Fruit fly (Drosophila melanogaster) whole organism, embryonic: ENCODE measurements around the gene CG7970.
A peak's percentile ranks its signal among the peaks of the same experiment; 100 is the strongest.

ENCODE experiments used
- Abd-B ChIP-seq: fragments of 200-800 bp; sonication (Bioruptor generic); optimal IDR thresholded peaks from 2 replicates; lab custom pipeline; 2018; ENCODE audit warnings: missing biosample characterization, mild to moderate bottlenecking, missing genetic modification characterization, moderate library complexity
- Ada2b ChIP-seq: fragments of 200-800 bp; sonication (Bioruptor generic); IDR thresholded peaks from 2 replicates; pipeline ENCODE4 v1.3.6; 2022; ENCODE audit warnings: missing biosample characterization, missing genetic modification characterization
- Aef1 ChIP-seq: fragments of 200-800 bp; sonication (Bioruptor generic); IDR thresholded peaks from 3 replicates; pipeline ENCODE4 v1.3.6; 2022; ENCODE audit warnings: missing biosample characterization, missing genetic modification characterization
- Asciz ChIP-seq: fragments of 200-800 bp; sonication (Bioruptor generic); optimal IDR thresholded peaks from 2 replicates; lab custom pipeline; 2017; ENCODE audit warnings: missing biosample characterization, mild to moderate bottlenecking, missing genetic modification characterization, missing genetic modification reagents
- Bdp1 ChIP-seq: fragments of 200-800 bp; sonication (Bioruptor generic); optimal IDR thresholded peaks from 3 replicates; lab custom pipeline; 2016; ENCODE audit warnings: missing biosample characterization, missing genetic modification characterization
- BtbVII ChIP-seq: fragments of 200-800 bp; sonication (Bioruptor generic); optimal IDR thresholded peaks from 3 replicates; lab custom pipeline; 2017; ENCODE audit warnings: missing biosample characterization, mild to moderate bottlenecking, missing genetic modification characterization
- CG10147 ChIP-seq: fragments of 200-800 bp; sonication (Bioruptor generic); optimal IDR thresholded peaks from 2 replicates; lab custom pipeline; 2019; ENCODE audit warnings: missing biosample characterization, mild to moderate bottlenecking, missing genetic modification characterization, moderate library complexity
- CG10654 ChIP-seq: fragments of 200-800 bp; sonication (Bioruptor generic); optimal IDR thresholded peaks from 2 replicates; lab custom pipeline; 2016; ENCODE audit warnings: missing biosample characterization, missing genetic modification characterization
- CG11723 ChIP-seq: fragments of 200-800 bp; sonication (Bioruptor generic); optimal IDR thresholded peaks from 2 replicates; lab custom pipeline; 2017; ENCODE audit warnings: missing biosample characterization, mild to moderate bottlenecking, missing genetic modification characterization
- CG17328 ChIP-seq: fragments of 200-800 bp; sonication (Bioruptor generic); IDR thresholded peaks from 2 replicates; pipeline ENCODE4 v1.3.6; 2022; ENCODE audit warnings: missing biosample characterization, missing genetic modification characterization
- CG18764 ChIP-seq: fragments of 200-800 bp; sonication (Bioruptor generic); optimal IDR thresholded peaks from 3 replicates; lab custom pipeline; 2016; ENCODE audit warnings: missing biosample characterization, missing genetic modification characterization
- CG2889 ChIP-seq: fragments of 200-800 bp; sonication (Bioruptor generic); IDR thresholded peaks from 3 replicates; pipeline ENCODE4 v1.3.6; 2022; ENCODE audit warnings: missing biosample characterization, missing genetic modification characterization
- CG4404 ChIP-seq: fragments of 200-800 bp; sonication (Bioruptor generic); IDR thresholded peaks from 2 replicates; pipeline ENCODE4 v1.3.6; 2022; ENCODE audit warnings: missing biosample characterization, missing genetic modification characterization
- CG4424 ChIP-seq: fragments of 200-800 bp; sonication (Bioruptor generic); optimal IDR thresholded peaks from 3 replicates; lab custom pipeline; 2016; ENCODE audit warnings: missing biosample characterization, missing genetic modification characterization
- CG4707 ChIP-seq: fragments of 200-800 bp; sonication (Bioruptor generic); optimal IDR thresholded peaks from 2 replicates; lab custom pipeline; 2018; ENCODE audit warnings: missing biosample characterization, mild to moderate bottlenecking, missing genetic modification characterization, moderate library complexity
- CG6175 ChIP-seq: fragments of 200-800 bp; sonication (Bioruptor generic); IDR thresholded peaks from 3 replicates; pipeline ENCODE4 v1.3.6; 2022; ENCODE audit warnings: missing biosample characterization, missing genetic modification characterization
- CG6689 ChIP-seq: fragments of 200-800 bp; sonication (Bioruptor generic); IDR thresholded peaks from 2 replicates; pipeline ENCODE4 v1.3.6; 2022; ENCODE audit warnings: missing biosample characterization, missing genetic modification characterization
- CG8359 ChIP-seq: fragments of 200-800 bp; sonication (Bioruptor generic); optimal IDR thresholded peaks from 2 replicates; lab custom pipeline; 2017; ENCODE audit warnings: missing biosample characterization, mild to moderate bottlenecking, missing genetic modification characterization, borderline replicate concordance
- Chrac-16 ChIP-seq: fragments of 200-800 bp; sonication (Bioruptor generic); optimal IDR thresholded peaks from 3 replicates; lab custom pipeline; 2016; ENCODE audit warnings: missing biosample characterization, missing genetic modification characterization
- E2f1 ChIP-seq: fragments of 200-800 bp; sonication (Bioruptor generic); IDR thresholded peaks from 2 replicates; pipeline ENCODE4 v1.3.6; 2022; ENCODE audit warnings: missing biosample characterization, missing genetic modification characterization
- Hand ChIP-seq: fragments of 200-800 bp; sonication (Bioruptor generic); optimal IDR thresholded peaks from 2 replicates; lab custom pipeline; 2017; ENCODE audit warnings: mild to moderate bottlenecking, missing biosample characterization, missing genetic modification reagents, missing genetic modification characterization
- Hr51 ChIP-seq, 2 experiments: fragments of 200-800 bp; sonication (Bioruptor generic); optimal IDR thresholded peaks; 2 replicates in 1 of 2; 3 replicates in 1 of 2; lab custom pipeline; 2016 to 2018; ENCODE audit warnings: missing biosample characterization in 2 of 2, missing genetic modification characterization in 2 of 2, mild to moderate bottlenecking in 1 of 2, moderate library complexity in 1 of 2
- Med ChIP-seq: fragments of 200-800 bp; sonication (Bioruptor generic); peaks from one replicate; lab custom pipeline; 2016; ENCODE audit warnings: missing biosample characterization, missing genetic modification characterization, mild to moderate bottlenecking, inconsistent platforms, moderate library complexity
- Scr ChIP-seq: fragments of 200-800 bp; sonication (Bioruptor generic); IDR thresholded peaks from 2 replicates; pipeline ENCODE4 v1.3.6; 2022; ENCODE audit warnings: missing biosample characterization, missing genetic modification characterization; ENCODE audit not compliant: partially characterized antibody
- Six4 ChIP-seq: fragments of 200-800 bp; sonication (Bioruptor generic); optimal IDR thresholded peaks from 2 replicates; lab custom pipeline; 2016; ENCODE audit warnings: missing biosample characterization, missing genetic modification characterization
- Taf1 ChIP-seq: fragments of 200-800 bp; sonication (Bioruptor generic); IDR thresholded peaks from 2 replicates; pipeline ENCODE4 v1.3.6; 2022; ENCODE audit warnings: missing biosample characterization, missing genetic modification characterization
- ac ChIP-seq: fragments of 200-800 bp; sonication (Bioruptor generic); optimal IDR thresholded peaks from 3 replicates; lab custom pipeline; 2017; ENCODE audit warnings: missing biosample characterization, mild to moderate bottlenecking, missing genetic modification characterization
- bab2 ChIP-seq: fragments of 200-800 bp; sonication (Bioruptor generic); optimal IDR thresholded peaks from 2 replicates; lab custom pipeline; 2016; ENCODE audit warnings: missing biosample characterization, missing genetic modification characterization
- bsh ChIP-seq, 2 experiments: fragments of 200-800 bp; sonication (Bioruptor generic); optimal IDR thresholded peaks; 2 replicates each; lab custom pipeline; 2017 to 2018; ENCODE audit warnings: mild to moderate bottlenecking in 2 of 2, missing biosample characterization in 2 of 2, missing genetic modification characterization in 2 of 2, moderate library complexity in 1 of 2
- chif ChIP-seq, 2 experiments: fragments of 200-800 bp; sonication (Bioruptor generic); optimal IDR thresholded peaks; 3 replicates each; lab custom pipeline; 2016; ENCODE audit warnings: missing biosample characterization in 2 of 2, missing genetic modification characterization in 2 of 2
- croc ChIP-seq: fragments of 200-800 bp; sonication (Bioruptor generic); conservative IDR thresholded peaks from 3 replicates; pipeline ENCODE4 v1.3.6; 2022; ENCODE audit warnings: missing biosample characterization, missing genetic modification characterization
- dm ChIP-seq: fragments of 200-800 bp; sonication (Bioruptor generic); optimal IDR thresholded peaks from 3 replicates; lab custom pipeline; 2016; ENCODE audit warnings: missing biosample characterization, missing genetic modification characterization
- dysf ChIP-seq: fragments of 200-800 bp; sonication (Bioruptor generic); IDR thresholded peaks from 3 replicates; pipeline ENCODE4 v1.3.6; 2022; ENCODE audit warnings: missing biosample characterization, missing genetic modification characterization
- gt ChIP-seq: fragments of 200-800 bp; sonication (Bioruptor generic); IDR thresholded peaks from 2 replicates; pipeline ENCODE4 v1.3.6; 2022; ENCODE audit warnings: missing biosample characterization, missing genetic modification characterization
- hth ChIP-seq: fragments of >200 bp; optimal IDR thresholded peaks from 2 replicates; lab custom pipeline; 2017; ENCODE audit warnings: inconsistent platforms
- lmd ChIP-seq: fragments of 200-800 bp; sonication (Bioruptor generic); IDR thresholded peaks from 2 replicates; pipeline ENCODE4 v1.3.6; 2022; ENCODE audit warnings: missing biosample characterization, missing genetic modification characterization
- phol ChIP-seq: fragments of 200-800 bp; sonication (Bioruptor generic); optimal IDR thresholded peaks from 3 replicates; lab custom pipeline; 2018; ENCODE audit warnings: missing biosample characterization, mild to moderate bottlenecking, missing genetic modification characterization, moderate library complexity
- row ChIP-seq: fragments of 200-800 bp; sonication (Bioruptor generic); IDR thresholded peaks from 3 replicates; pipeline ENCODE4 v1.3.6; 2022; ENCODE audit warnings: missing biosample characterization, missing genetic modification characterization
- sd ChIP-seq: fragments of 200-800 bp; sonication (Bioruptor generic); optimal IDR thresholded peaks from 3 replicates; lab custom pipeline; 2018; ENCODE audit warnings: missing biosample characterization, mild to moderate bottlenecking, missing genetic modification characterization, moderate library complexity
- sens-2 ChIP-seq: fragments of 200-800 bp; sonication (Bioruptor generic); IDR thresholded peaks from 2 replicates; pipeline ENCODE4 v1.3.6; 2022; ENCODE audit warnings: missing biosample characterization, missing genetic modification characterization
- shn ChIP-seq: fragments of 200-800 bp; sonication (Bioruptor generic); optimal IDR thresholded peaks from 3 replicates; lab custom pipeline; 2016; ENCODE audit warnings: missing biosample characterization, missing genetic modification characterization
- ssp ChIP-seq: fragments of 200-800 bp; sonication (Bioruptor generic); IDR thresholded peaks from 2 replicates; pipeline ENCODE4 v1.3.6; 2022; ENCODE audit warnings: missing biosample characterization, missing genetic modification characterization
- tin ChIP-seq: fragments of 200-800 bp; sonication (Bioruptor generic); optimal IDR thresholded peaks from 3 replicates; lab custom pipeline; 2016; ENCODE audit warnings: missing biosample characterization, missing genetic modification characterization
- tio ChIP-seq: fragments of 200-800 bp; sonication (Bioruptor generic); optimal IDR thresholded peaks from 2 replicates; lab custom pipeline; 2017; ENCODE audit warnings: missing biosample characterization, missing genetic modification characterization, inconsistent platforms
- ttk ChIP-seq: fragments of 200-800 bp; sonication (Bioruptor generic); IDR thresholded peaks from 2 replicates; pipeline ENCODE4 v2.1.2; 2022; ENCODE audit warnings: missing biosample characterization, missing genetic modification characterization
- tup ChIP-seq: fragments of 200-800 bp; sonication (Bioruptor generic); optimal IDR thresholded peaks from 2 replicates; lab custom pipeline; 2016; ENCODE audit warnings: missing biosample characterization, mild to moderate bottlenecking, missing genetic modification characterization, moderate library complexity
- twi ChIP-seq: fragments of 200-800 bp; optimal IDR thresholded peaks from 2 replicates; lab custom pipeline; 2019; ENCODE audit warnings: missing biosample characterization, mild to moderate bottlenecking, missing genetic modification characterization, moderate library complexity
- unc-4 ChIP-seq: fragments of 200-800 bp; sonication (Bioruptor generic); IDR thresholded peaks from 2 replicates; pipeline ENCODE4 v1.3.6; 2022; ENCODE audit warnings: missing biosample characterization, missing genetic modification characterization; ENCODE audit not compliant: partially characterized antibody
- vvl ChIP-seq: fragments of 200-800 bp; sonication (Bioruptor generic); IDR thresholded peaks from 2 replicates; pipeline ENCODE4 v1.3.6; 2022; ENCODE audit warnings: missing biosample characterization, missing genetic modification characterization
- zen ChIP-seq: fragments of 200-800 bp; sonication (Bioruptor generic); optimal IDR thresholded peaks from 3 replicates; lab custom pipeline; 2018; ENCODE audit warnings: missing biosample characterization, mild to moderate bottlenecking, missing genetic modification characterization, moderate library complexity

The CG7970 gene

DNA sequence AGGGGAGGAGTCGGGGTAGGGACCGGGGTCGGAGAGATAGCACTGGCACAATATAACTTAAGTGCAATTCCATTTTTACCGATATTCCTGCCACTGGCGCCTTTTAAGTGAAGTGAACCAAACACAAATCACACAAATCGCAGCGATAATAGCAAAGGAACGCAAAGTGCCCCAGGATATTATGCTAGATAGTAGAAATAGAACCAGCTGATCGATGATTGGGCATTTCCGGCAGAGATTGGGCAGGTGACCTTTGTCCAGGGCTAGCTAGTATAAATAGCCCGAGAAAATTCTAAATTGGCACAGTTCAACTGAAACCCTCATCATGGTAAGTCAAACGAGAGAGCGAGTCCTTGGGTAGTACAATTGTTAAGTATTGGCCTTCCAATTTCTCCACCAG, 41.8 kb downstream of the CG7970 start, which contains the start of gene CG12011:
Gene CG12011, plus strand, starts transcription at position 301 of the 400 bp plus-strand sequence.
- TF ChIP-seq Chrac-16 (GFP tag; lab: Kevin White, UChicago) (no peak), dm (GFP tag; lab: Kevin White, UChicago) (no peak), BtbVII (GFP tag; lab: Kevin White, UChicago) (no peak), unc-4 (no peak), ssp (no peak), Bdp1 (GFP tag; lab: Kevin White, UChicago) (no peak), Scr (no peak), CG10147 (GFP tag; lab: Kevin White, UChicago) (no peak), E2f1 (no peak), tin (GFP tag; lab: Kevin White, UChicago) (no peak), Med (GFP tag; lab: Kevin White, UChicago) (no peak), Asciz (GFP tag; lab: Kevin White, UChicago) (no peak), sd (tag; lab: Kevin White, UChicago) (no peak), CG8359 (GFP tag; lab: Kevin White, UChicago) (no peak), lmd (GFP tag; lab: Robert Waterston, UW) (no peak), ac (GFP tag; lab: Kevin White, UChicago) (no peak), tup (GFP tag; lab: Kevin White, UChicago) (no peak), CG2889 (GFP tag; lab: Robert Waterston, UW) (no peak), Abd-B (no peak), Aef1 (GFP tag; lab: Robert Waterston, UW) (no peak)

DNA sequence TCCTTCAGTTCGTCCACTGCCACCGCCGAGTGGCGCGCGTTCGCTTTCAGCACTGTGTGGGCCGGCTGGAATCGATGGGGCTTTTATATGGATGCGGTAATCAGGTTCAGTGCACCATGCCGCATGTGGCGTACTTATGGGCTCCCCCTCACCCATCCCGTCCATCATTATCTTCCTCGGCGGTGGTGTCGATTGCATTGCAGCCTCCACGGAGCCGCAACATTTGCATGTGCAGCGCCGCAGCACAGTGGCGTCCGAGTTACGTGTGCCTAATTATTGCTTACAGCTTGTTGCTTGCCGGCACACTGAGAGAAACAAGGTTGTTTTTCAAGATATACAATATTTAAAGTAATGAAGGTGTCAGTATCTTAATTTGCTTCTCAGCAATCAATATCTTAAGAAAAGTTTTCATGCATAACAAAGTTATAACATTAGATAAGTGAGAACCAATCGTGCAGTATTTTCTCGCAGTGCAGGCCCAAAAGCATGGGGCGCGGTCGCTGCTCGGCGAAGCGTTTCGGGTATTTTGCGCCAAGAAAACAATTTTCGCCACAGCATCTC, 49.9 kb downstream of the CG7970 start, which contains the start of gene CG13931:
Gene CG13931, minus strand, starts transcription at position 41 of the 561 bp plus-strand sequence.
- no peak for TF ChIP-seq gt (GFP tag; lab: Robert Waterston, UW)
- TF ChIP-seq Hr51 (GFP tag; optimal IDR thresholded peaks at IDR 0.05; lab: Kevin White, UChicago) = peak in 1 of 2 experiments; percentile 17
- TF ChIP-seq CG4707 (GFP tag; lab: Kevin White, UChicago) = no peak
- peak; percentile 41; the same call in 1 of the 2 replicates for TF ChIP-seq Ada2b
- no peak for TF ChIP-seq hth (lab: Kevin White, UChicago)
- TF ChIP-seq shn (GFP tag; lab: Kevin White, UChicago) = no peak
- peak; percentile 42; the same call in 1 of the 3 replicates for TF ChIP-seq row (GFP tag; lab: Robert Waterston, UW)
- 0 out of 3 replicates have a peak, but pooled peaks have one; percentile 22 for TF ChIP-seq dysf
- TF ChIP-seq CG6689 (GFP tag; lab: Robert Waterston, UW) = peak; percentile 49
- TF ChIP-seq vvl (GFP tag; lab: Robert Waterston, UW) = 0 out of 2 replicates have a peak, but pooled peaks have one; percentile 53
- TF ChIP-seq Hand = no peak
- no peak for TF ChIP-seq CG4424
- TF ChIP-seq twi (tag; lab: Kevin White, UChicago) = no peak
- no peak for TF ChIP-seq CG11723 (GFP tag; lab: Kevin White, UChicago)
- no peak for TF ChIP-seq CG6175 (GFP tag; lab: Robert Waterston, UW)
- TF ChIP-seq Six4 (GFP tag; lab: Kevin White, UChicago) = no peak
- peak; percentile 32 for TF ChIP-seq tio (GFP tag; lab: Kevin White, UChicago)
- peak; percentile 36; the same call in 1 of the 2 replicates for TF ChIP-seq CG17328 (GFP tag; lab: Robert Waterston, UW)
- TF ChIP-seq bab2 = peak; percentile 15
- TF ChIP-seq CG10654 (GFP tag; lab: Kevin White, UChicago) = no peak
- TF ChIP-seq croc (GFP tag; lab: Robert Waterston, UW) = 0 out of 3 replicates have a peak, but pooled peaks have one; percentile 19
- peak; percentile 20; the same call in 1 of the 2 replicates for TF ChIP-seq CG4404 (GFP tag; lab: Robert Waterston, UW)
- no peak for TF ChIP-seq Taf1 (GFP tag; lab: Robert Waterston, UW)
- peak; percentile 3 for TF ChIP-seq CG18764 (GFP tag; lab: Kevin White, UChicago)
- peak; percentile 48 for TF ChIP-seq zen (tag; lab: Kevin White, UChicago)
- peak; percentile 40 to 41 for TF ChIP-seq chif (GFP tag; optimal IDR thresholded peaks at IDR 0.05; lab: Kevin White, UChicago)
- TF ChIP-seq bsh (GFP tag; optimal IDR thresholded peaks at IDR 0.05; lab: Kevin White, UChicago) = peak in 1 of 2 experiments; percentile 42
- TF ChIP-seq phol = peak; percentile 32
- TF ChIP-seq ttk (GFP tag; lab: Robert Waterston, UW) = no peak
- TF ChIP-seq E2f1 = 0 out of 2 replicates have a peak, but pooled peaks have one; percentile 13
- peak; percentile 25; the same call in 1 of the 2 replicates for TF ChIP-seq sens-2
